Fruit fly (Drosophila melanogaster) whole organism, larva: Measurements from ENCODE around the gene CG34178.

Experiments
- noc ChIP-seq: fragments of 200-800 bp; sonication (Bioruptor generic); optimal IDR thresholded peaks from 3 replicates; lab custom pipeline; 2019; ENCODE audit warnings: missing biosample characterization, mild to moderate bottlenecking, missing genetic modification characterization, moderate library complexity

Gene CG34178

DNA sequence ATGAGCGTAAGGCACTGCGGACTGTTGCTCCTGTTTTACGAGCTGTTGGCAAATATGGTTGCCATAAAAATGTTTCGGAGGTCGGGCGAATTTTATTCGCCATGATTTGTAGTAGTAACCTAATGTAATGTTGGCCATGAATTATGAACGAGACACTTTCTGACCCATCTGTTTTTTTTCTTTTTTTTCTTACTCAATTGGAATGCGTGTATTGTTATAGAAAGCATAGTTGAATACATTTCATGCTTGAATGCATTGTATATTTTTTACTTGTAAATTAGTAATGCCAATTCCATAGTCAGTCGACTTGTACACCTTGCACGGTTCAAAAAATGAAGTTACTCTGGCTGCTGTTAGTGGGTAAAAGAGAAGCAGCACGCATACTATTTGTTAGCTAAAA is 3.8 kb downstream of the CG34178 start, which contains the start of gene CG43056:
Gene CG43056 (plus strand): TSS at position 301 of the 400 bp plus-strand sequence.
- no peak for TF ChIP-seq noc (tag; lab: Kevin White, UChicago)

DNA sequence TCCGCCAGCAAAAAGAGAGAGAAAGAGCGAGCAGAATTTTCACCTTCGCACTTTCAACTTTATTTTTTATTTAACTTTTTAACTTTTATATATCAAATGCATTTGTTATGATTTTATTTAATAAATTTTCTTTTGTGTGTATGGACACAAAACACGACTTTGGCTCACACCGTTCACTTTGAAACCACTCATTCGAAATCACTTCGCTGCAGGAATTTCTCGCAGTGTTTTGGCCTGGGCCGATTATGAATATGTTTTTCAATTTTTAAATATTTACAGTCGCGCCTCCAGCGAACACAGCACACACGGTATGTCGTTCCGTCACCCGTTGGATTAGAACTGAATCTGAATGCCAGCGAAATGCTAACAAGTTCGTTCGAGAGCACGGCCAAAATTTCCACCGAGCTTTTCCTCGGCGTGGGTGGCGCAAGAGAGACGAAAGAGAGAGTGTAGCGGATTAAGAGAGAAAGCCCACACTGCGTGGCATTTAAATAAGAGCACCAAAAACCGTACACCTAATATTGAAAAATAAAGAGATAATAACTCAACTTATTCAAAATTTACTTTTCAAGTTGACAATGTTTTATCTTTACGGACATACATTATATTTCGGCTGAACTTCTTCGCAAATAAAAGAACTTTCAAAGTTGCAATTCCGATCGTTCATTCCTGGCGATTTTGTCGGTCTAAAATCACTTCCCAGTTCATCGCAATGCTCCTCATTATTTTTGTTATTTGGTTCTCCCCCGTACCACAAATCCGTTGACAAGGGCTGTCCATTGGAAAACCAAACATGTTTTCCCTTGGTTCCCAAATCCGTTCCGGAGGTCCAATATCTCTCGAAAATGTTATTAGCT is 7.4 kb downstream of the CG34178 start, which contains the start of gene CG15431:
Gene CG15431 (minus strand): TSS at position 402 of the 857 bp plus-strand sequence.
- TF ChIP-seq noc (tag; lab: Kevin White, UChicago), result no peak

DNA sequence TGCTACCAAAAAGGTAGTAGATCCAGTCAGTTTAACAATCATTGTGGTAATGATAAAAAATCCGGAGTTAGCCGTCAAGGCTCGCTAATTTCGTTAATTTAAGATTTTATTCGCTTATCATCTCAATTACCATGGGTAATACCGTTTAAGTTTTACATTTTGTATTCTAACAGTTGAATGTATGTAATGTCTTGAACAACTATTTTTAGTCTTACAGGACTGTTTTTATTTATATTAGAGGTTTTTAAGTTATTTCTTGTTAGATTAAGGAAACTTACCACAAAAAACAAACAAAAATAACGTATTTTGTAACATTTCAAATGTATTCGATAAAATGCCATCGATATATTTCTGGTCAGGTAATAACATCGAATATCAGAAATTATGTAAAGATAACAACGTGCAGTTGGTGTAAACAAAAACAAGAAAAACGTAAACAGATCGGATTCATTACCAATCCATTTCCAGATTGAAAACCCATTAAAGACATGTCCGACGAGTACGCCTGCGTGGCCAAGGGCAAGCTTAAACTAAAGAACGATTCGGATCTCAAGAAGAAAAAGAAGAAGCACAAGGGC is 8.4 kb downstream of the CG34178 start, which contains the start of the genes Sfp24F and CG15432:
Gene Sfp24F (minus strand): TSS at position 51 of the 578 bp plus-strand sequence.
Gene CG15432 (plus strand): TSS at position 311 of the 578 bp plus-strand sequence.
- no peak for TF ChIP-seq noc (tag; lab: Kevin White, UChicago)

DNA sequence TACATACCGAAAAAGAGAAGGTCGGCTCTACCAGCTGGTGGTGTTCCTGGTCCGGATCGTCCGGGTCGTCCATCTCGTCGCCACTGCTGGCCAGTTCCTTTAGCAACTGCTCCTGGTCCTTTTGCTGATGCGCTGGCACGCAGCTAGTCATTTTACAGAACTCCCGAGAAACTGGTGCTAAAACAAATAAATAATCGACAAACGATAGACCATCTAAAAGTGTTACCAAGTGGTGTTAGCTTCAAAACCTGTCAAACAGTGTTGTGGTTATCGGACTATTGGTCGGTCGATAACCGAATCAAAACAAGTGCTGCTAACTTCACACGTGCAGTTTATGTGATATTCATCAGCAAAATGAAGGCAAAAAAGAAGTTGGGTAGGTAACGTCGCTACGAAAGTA is 10.7 kb downstream of the CG34178 start, which contains the start of the genes morgue and Elp3:
Gene morgue (minus strand): TSS at position 224 of the 400 bp plus-strand sequence.
Gene Elp3 (plus strand): TSS at position 276 of the 400 bp plus-strand sequence.
- no peak for TF ChIP-seq noc (tag; lab: Kevin White, UChicago)

- TF ChIP-seq noc (tag; lab: Kevin White, UChicago), result peak; percentile 91
Observed at dm6 chr2L:4448582-4449016, 14.9 kb downstream of the CG34178 start, which contains the start of gene MFS18. Gene MFS18, minus strand, starts transcription at chr2L:4448635.

- TF ChIP-seq noc (tag; lab: Kevin White, UChicago), result no peak
Observed at dm6 chr2L:4452798-4453197, 19.1 kb downstream of the CG34178 start, which contains the start of gene CG15439. Gene CG15439, minus strand, starts transcription at chr2L:4453038.

dm6 chr2L:4454009-4454689 is 20.4 kb downstream of the CG34178 start, which contains the start of the genes Secp43 and ND-B8:
Gene Secp43, minus strand, starts transcription at chr2L:4454453.
Gene ND-B8, plus strand, starts transcription at chr2L:4454626.
- TF ChIP-seq noc (tag; lab: Kevin White, UChicago), result no peak

- TF ChIP-seq noc (tag; lab: Kevin White, UChicago), result no peak
Observed at dm6 chr2L:4456539-4456994, 22.9 kb downstream of the CG34178 start, which contains the start of gene Gs1l. Gene Gs1l, minus strand, starts transcription at chr2L:4456807.

- peak; percentile 45 for TF ChIP-seq noc (tag; lab: Kevin White, UChicago)
Observed at dm6 chr2L:4458119-4459056, 24.7 kb downstream of the CG34178 start, which contains the start of gene RpL27A. Gene RpL27A, minus strand, starts transcription at chr2L:4458364.

DNA sequence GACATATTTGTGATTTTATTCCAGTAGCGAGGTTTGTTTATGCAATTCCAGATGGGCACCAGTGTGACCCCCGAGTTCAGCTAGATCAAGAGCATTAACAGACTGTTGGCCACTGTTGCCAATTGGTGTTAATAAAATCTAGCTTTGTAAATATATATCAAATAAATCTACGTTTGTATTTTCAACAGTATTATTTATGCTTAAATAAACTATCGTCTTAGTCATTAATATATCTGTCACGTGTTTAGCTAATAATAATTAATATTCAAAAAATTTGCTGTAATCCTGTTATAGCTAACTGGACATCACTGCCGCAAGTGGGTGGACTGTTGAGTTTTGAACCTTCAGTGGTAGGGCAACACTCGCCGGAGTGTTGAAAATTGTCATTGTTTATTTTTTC is 25.8 kb downstream of the CG34178 start, which contains the start of the genes mRpL27 and CG15435:
Gene mRpL27 (minus strand): TSS at position 96 of the 400 bp plus-strand sequence.
Gene CG15435 (plus strand): TSS at position 187 of the 400 bp plus-strand sequence.
- TF ChIP-seq noc (tag; lab: Kevin White, UChicago), result peak; percentile 56

dm6 chr2L:4463323-4463722 is 29.6 kb downstream of the CG34178 start, which contains the start of the genes CG15443 and Paris:
Gene CG15443, minus strand, starts transcription at chr2L:4463447.
Gene Paris, plus strand, starts transcription at chr2L:4463611.
- TF ChIP-seq noc (tag; lab: Kevin White, UChicago), result no peak

dm6 chr2L:4464946-4465345 is 31.2 kb downstream of the CG34178 start, which contains the start of gene FIG4:
Gene FIG4, plus strand, starts transcription at chr2L:4465174.
- TF ChIP-seq noc (tag; lab: Kevin White, UChicago), result no peak

- peak; percentile 78 for TF ChIP-seq noc (tag; lab: Kevin White, UChicago)
Observed at dm6 chr2L:4475422-4475821, 41.7 kb downstream of the CG34178 start.
